Worm (Caenorhabditis elegans) whole organism, young adult: ENCODE measurements around the gene sulp-4.
A peak's percentile ranks its signal among the peaks of the same experiment; 100 is the strongest.

Experiments
- B0261.1 ChIP-seq: sonication (generic microtip); optimal IDR thresholded peaks from 2 replicates; lab custom pipeline; 2016; ENCODE audit warnings: mild to moderate bottlenecking, missing genetic modification characterization, moderate library complexity, missing compliant biosample characterization
- D2030.7 ChIP-seq: fragments of 200-800 bp; sonication (Bioruptor generic); IDR thresholded peaks from 2 replicates; pipeline ENCODE4 v1.3.6; 2022; ENCODE audit warnings: missing genetic modification reagents, missing genetic modification characterization, missing compliant biosample characterization
- F10E7.11 ChIP-seq: sonication (generic microtip); optimal IDR thresholded peaks from 2 replicates; lab custom pipeline; 2017; ENCODE audit warnings: mild to moderate bottlenecking, missing genetic modification characterization, moderate library complexity, missing compliant biosample characterization
- F22D6.2 ChIP-seq: sonication (generic microtip); optimal IDR thresholded peaks from 2 replicates; lab custom pipeline; 2016; ENCODE audit warnings: mild to moderate bottlenecking, missing genetic modification characterization, missing compliant biosample characterization
- T26A5.8 ChIP-seq: sonication (generic microtip); optimal IDR thresholded peaks from 2 replicates; lab custom pipeline; 2016; ENCODE audit warnings: missing genetic modification characterization, missing compliant biosample characterization
- aptf-2 ChIP-seq: fragments of 200-800 bp; sonication (Bioruptor generic); conservative IDR thresholded peaks from 2 replicates; pipeline ENCODE4 v1.3.6; 2022; ENCODE audit warnings: missing genetic modification reagents, missing genetic modification characterization, missing compliant biosample characterization
- aptf-3 ChIP-seq: fragments of 200-800 bp; sonication (Bioruptor generic); IDR thresholded peaks from 2 replicates; pipeline ENCODE4 v1.3.6; 2022; ENCODE audit warnings: missing genetic modification characterization, missing compliant biosample characterization
- cebp-1 ChIP-seq, 2 experiments: fragments of 200-800 bp in 1 of 2; sonication (Bioruptor generic) in 1 of 2; sonication (generic microtip) in 1 of 2; IDR thresholded peaks in 1 of 2; optimal IDR thresholded peaks in 1 of 2; 2 replicates each; pipeline versions ENCODE4 v1.3.6 to Lab custom; 2017 to 2022; ENCODE audit warnings: missing compliant biosample characterization in 2 of 2, missing genetic modification characterization in 2 of 2, mild to moderate bottlenecking in 1 of 2, missing genetic modification reagents in 1 of 2, moderate library complexity in 1 of 2
- ceh-91 ChIP-seq: fragments of 200-800 bp; sonication (Bioruptor generic); IDR thresholded peaks from 2 replicates; pipeline ENCODE4 v1.3.6; 2022; ENCODE audit warnings: missing genetic modification reagents, missing genetic modification characterization, missing compliant biosample characterization
- chd-7 ChIP-seq: sonication (generic microtip); optimal IDR thresholded peaks from 2 replicates; lab custom pipeline; 2016; ENCODE audit warnings: mild to moderate bottlenecking, missing genetic modification characterization, moderate library complexity, missing compliant biosample characterization
- egl-18 ChIP-seq: fragments of 200-800 bp; sonication (Bioruptor generic); IDR thresholded peaks from 2 replicates; pipeline ENCODE4 v1.3.6; 2022; ENCODE audit warnings: missing genetic modification reagents, missing genetic modification characterization, missing compliant biosample characterization
- ets-4 ChIP-seq: fragments of 200-800 bp; sonication (Bioruptor generic); optimal IDR thresholded peaks from 2 replicates; lab custom pipeline; 2018; ENCODE audit warnings: mild to moderate bottlenecking, missing genetic modification characterization, missing compliant biosample characterization
- fkh-3 ChIP-seq: sonication (generic microtip); optimal IDR thresholded peaks from 2 replicates; lab custom pipeline; 2016; ENCODE audit warnings: mild to moderate bottlenecking, missing genetic modification characterization, missing compliant biosample characterization
- hlh-12 ChIP-seq: sonication (generic microtip); optimal IDR thresholded peaks from 2 replicates; lab custom pipeline; 2016; ENCODE audit warnings: missing genetic modification characterization, missing compliant biosample characterization
- madf-6 ChIP-seq: fragments of 200-800 bp; sonication (Bioruptor generic); IDR thresholded peaks from 2 replicates; pipeline ENCODE4 v1.3.6; 2022; ENCODE audit warnings: missing genetic modification reagents, missing genetic modification characterization, missing compliant biosample characterization
- mel-28 ChIP-seq: sonication (generic microtip); optimal IDR thresholded peaks from 2 replicates; lab custom pipeline; 2016; ENCODE audit warnings: borderline replicate concordance, mild to moderate bottlenecking, missing genetic modification characterization, missing compliant biosample characterization
- mes-4 ChIP-seq: sonication (generic microtip); optimal IDR thresholded peaks from 2 replicates; lab custom pipeline; 2016; ENCODE audit warnings: missing genotype, missing genetic modification characterization, missing compliant biosample characterization
- nfya-1 ChIP-seq: sonication (generic microtip); optimal IDR thresholded peaks from 2 replicates; lab custom pipeline; 2017; ENCODE audit warnings: antibody characterized with exemption, missing compliant biosample characterization, missing genetic modification characterization, borderline replicate concordance; ENCODE audit not compliant: insufficient read depth
- nfya-2 ChIP-seq: fragments of 200-800 bp; sonication (Bioruptor generic); IDR thresholded peaks from 2 replicates; pipeline ENCODE4 v1.3.6; 2022; ENCODE audit warnings: missing genetic modification reagents, missing genetic modification characterization, missing compliant biosample characterization
- nhr-120 ChIP-seq: fragments of 200-800 bp; sonication (Bioruptor generic); IDR thresholded peaks from 2 replicates; pipeline ENCODE4 v1.3.6; 2022; ENCODE audit warnings: missing genetic modification characterization, missing compliant biosample characterization
- nhr-179 ChIP-seq: sonication (generic microtip); optimal IDR thresholded peaks from 2 replicates; lab custom pipeline; 2016; ENCODE audit warnings: mild to moderate bottlenecking, missing genetic modification characterization, missing compliant biosample characterization
- nhr-27 ChIP-seq: fragments of 200-800 bp; sonication (Bioruptor generic); optimal IDR thresholded peaks from 2 replicates; lab custom pipeline; 2018; ENCODE audit warnings: mild to moderate bottlenecking, missing genetic modification characterization, moderate library complexity, missing compliant biosample characterization
- nhr-80 ChIP-seq: sonication (generic microtip); optimal IDR thresholded peaks from 2 replicates; lab custom pipeline; 2016; ENCODE audit warnings: missing genetic modification characterization, missing compliant biosample characterization
- rpc-1 ChIP-seq, 2 experiments: fragments of 150-350 bp in 1 of 2; sonication (generic microtip) in 1 of 2; optimal IDR thresholded peaks; 2 replicates each; lab custom pipeline; 2014 to 2018; ENCODE audit warnings: missing biosample characterization in 1 of 2, missing genetic modification characterization in 1 of 2, missing genetic modification reagents in 1 of 2, missing genotype in 1 of 2
- sdz-38 ChIP-seq: sonication (generic microtip); optimal IDR thresholded peaks from 2 replicates; lab custom pipeline; 2016; ENCODE audit warnings: missing genotype, missing genetic modification characterization, missing compliant biosample characterization
- snpc-1.3 ChIP-seq: sonication (generic microtip); optimal IDR thresholded peaks from 2 replicates; lab custom pipeline; 2017; ENCODE audit warnings: missing genetic modification characterization, mild to moderate bottlenecking, missing compliant biosample characterization, antibody characterized with exemption, moderate library complexity, missing genotype, missing genetic modification reagents; ENCODE audit not compliant: insufficient read depth
- somi-1 ChIP-seq: fragments of 200-800 bp; sonication (Bioruptor generic); optimal IDR thresholded peaks from 2 replicates; lab custom pipeline; 2018; ENCODE audit warnings: mild to moderate bottlenecking, missing genetic modification characterization, missing compliant biosample characterization
- tbp1 ChIP-seq: fragments of 200-800 bp; sonication (Bioruptor generic); optimal IDR thresholded peaks from 2 replicates; lab custom pipeline; 2018; ENCODE audit warnings: mild to moderate bottlenecking, missing genetic modification characterization, missing compliant biosample characterization
- tlf-1 ChIP-seq: fragments of 200-800 bp; sonication (Bioruptor generic); optimal IDR thresholded peaks from 2 replicates; lab custom pipeline; 2018; ENCODE audit warnings: mild to moderate bottlenecking, missing genetic modification characterization, missing compliant biosample characterization
- ztf-18 ChIP-seq: sonication (generic microtip); optimal IDR thresholded peaks from 2 replicates; lab custom pipeline; 2016; ENCODE audit warnings: missing genotype, mild to moderate bottlenecking, missing genetic modification characterization, missing compliant biosample characterization
- ztf-22 ChIP-seq: fragments of 200-800 bp; sonication (Bioruptor generic); optimal IDR thresholded peaks from 2 replicates; lab custom pipeline; 2018; ENCODE audit warnings: mild to moderate bottlenecking, missing genetic modification characterization, moderate library complexity, missing compliant biosample characterization
- ztf-25 ChIP-seq: fragments of 200-800 bp; sonication (Bioruptor generic); IDR thresholded peaks from 2 replicates; pipeline ENCODE4 v1.3.6; 2022; ENCODE audit warnings: missing genetic modification reagents, missing genetic modification characterization, missing compliant biosample characterization

sulp-4 gene

DNA sequence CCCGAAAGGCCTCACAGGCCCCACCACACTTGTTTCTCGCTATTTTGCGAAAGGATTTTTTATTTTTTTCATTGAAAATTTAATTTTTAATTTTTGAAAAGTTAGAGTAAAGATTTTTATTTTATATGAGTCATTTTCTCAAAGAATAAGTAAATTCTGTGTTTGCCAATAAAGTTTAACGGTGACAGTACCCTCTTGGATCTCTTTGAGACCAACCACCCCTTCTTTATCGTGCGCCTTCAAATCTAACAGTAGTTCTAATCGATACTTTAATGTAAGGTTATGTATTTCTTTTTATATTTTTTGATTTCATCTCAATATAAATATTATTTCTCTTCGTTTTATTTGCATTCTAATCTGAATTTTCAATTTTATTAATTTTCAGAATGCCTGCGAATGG lies 29.7 kb upstream of the sulp-4 start, which contains the start of gene hmp-1 (continued):
- TF ChIP-seq snpc-1.3 (tag; lab: Kevin White, UChicago) (no peak), ztf-22 (GFP tag; lab: Kevin White, UChicago) (no peak), tlf-1 (GFP tag; lab: Kevin White, UChicago) (no peak)

DNA sequence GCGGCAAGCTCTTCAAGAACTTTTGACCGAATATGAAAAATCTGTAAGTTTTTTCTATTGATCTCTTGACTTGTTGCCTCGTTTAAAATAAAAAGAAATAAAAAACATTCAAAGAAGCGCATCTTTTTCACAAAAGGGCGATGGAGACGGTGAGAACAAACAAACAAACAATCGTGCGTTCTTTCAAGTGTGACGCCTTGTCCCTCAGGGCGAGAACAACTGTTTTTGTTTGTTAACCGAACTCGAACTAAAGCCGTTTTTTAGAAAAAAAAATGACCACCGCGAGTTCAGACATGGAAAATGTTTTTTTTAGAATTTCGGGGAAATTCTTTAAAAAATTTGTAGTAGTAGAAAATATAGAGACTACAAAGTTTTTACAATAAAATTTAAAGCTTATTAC lies 28.2 kb upstream of the sulp-4 start:
- TF ChIP-seq nhr-27 (tag; lab: Kevin White, UChicago) (no peak), sdz-38 (no peak)

DNA sequence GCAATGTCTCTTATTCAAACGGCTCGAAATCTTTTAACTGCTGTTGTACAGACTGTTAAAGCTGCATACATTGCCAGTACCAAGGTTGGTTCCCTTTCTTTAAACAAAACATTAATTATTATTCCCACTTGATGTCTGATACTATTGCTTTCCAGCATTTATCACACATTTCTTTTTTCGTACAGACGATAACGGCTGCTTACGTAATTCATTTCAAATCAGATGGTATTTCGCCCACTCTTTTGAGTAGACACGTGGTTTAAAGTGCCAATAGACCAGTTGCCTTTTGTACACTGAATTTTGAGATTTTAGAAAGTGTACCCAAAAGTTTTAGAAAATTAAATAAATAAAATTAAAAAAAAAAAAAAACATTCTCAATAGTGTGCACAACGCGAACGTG lies 25.8 kb upstream of the sulp-4 start:
- no peak for TF ChIP-seq D2030.7 (GFP tag; lab: Robert Waterston, UW)
- no peak for TF ChIP-seq B0261.1 (tag; lab: Kevin White, UChicago)
- TF ChIP-seq nhr-80 (tag; lab: Kevin White, UChicago): peak; percentile 56
- TF ChIP-seq hlh-12 (tag; lab: Kevin White, UChicago): no peak
- no peak for TF ChIP-seq cebp-1 (GFP tag; IDR thresholded peaks at IDR 0.05; lab: Robert Waterston, UW)
- TF ChIP-seq cebp-1 (tag; optimal IDR thresholded peaks at IDR 0.05; lab: Kevin White, UChicago): peak; percentile 39
- TF ChIP-seq, all 124 proteins: peak for 2

DNA sequence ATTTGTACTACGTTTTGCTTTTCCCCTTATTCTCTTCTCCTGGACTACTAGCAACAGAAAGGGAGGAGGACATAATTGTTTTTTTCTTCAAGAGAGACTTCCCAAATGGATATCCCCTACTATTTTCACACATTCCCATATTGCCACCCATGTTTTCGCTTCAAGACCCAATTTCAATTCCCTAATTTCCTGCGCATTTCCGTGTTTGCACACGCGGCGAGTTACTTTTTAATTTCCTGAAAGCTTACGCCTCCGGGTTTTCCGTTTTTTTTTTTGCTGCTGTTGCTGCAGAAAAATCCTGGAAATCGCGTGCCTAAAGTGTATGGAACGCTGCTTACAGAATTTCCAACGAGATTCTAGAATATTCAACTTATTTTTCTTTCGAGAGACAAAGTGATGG lies 22.9 kb upstream of the sulp-4 start:
- TF ChIP-seq mes-4 (tag; lab: Kevin White, UChicago): no peak
- no peak for TF ChIP-seq ceh-91 (GFP tag; lab: Robert Waterston, UW)
- TF ChIP-seq ztf-18 (tag; lab: Kevin White, UChicago): no peak
- TF ChIP-seq nfya-2 (GFP tag; lab: Robert Waterston, UW): no peak
- no peak for TF ChIP-seq ztf-25
- no peak for TF ChIP-seq nhr-179 (tag; lab: Kevin White, UChicago)
- no peak for TF ChIP-seq madf-6
- TF ChIP-seq nhr-120: no peak
- no peak for TF ChIP-seq chd-7 (tag; lab: Kevin White, UChicago)

DNA sequence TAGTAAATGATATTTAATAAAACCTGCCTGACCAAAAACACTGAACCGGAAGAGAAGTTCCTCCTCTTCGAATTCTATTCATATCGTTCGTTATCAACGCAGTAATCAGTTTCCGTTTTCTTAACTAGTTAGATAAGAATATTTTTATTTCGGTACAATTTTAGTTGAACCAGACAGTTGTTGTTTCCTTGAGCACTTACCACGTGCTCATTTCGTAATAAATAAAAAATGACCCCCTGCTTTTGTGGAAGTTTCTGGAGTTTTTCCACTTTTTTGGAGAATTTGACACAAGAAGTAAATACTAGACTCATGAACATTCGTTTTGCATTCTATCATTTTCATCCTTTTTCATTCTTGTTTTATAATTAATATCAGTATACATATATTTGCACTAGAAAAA lies 21.4 kb upstream of the sulp-4 start:
- TF ChIP-seq T26A5.8 (tag; lab: Kevin White, UChicago) (no peak), cebp-1 (GFP tag; IDR thresholded peaks at IDR 0.05; lab: Robert Waterston, UW) (no peak), cebp-1 (tag; optimal IDR thresholded peaks at IDR 0.05; lab: Kevin White, UChicago) (peak; percentile 76), nfya-1 (tag; lab: Kevin White, UChicago) (no peak), chd-7 (tag; lab: Kevin White, UChicago) (no peak), nhr-120 (no peak), F22D6.2 (no peak)

DNA sequence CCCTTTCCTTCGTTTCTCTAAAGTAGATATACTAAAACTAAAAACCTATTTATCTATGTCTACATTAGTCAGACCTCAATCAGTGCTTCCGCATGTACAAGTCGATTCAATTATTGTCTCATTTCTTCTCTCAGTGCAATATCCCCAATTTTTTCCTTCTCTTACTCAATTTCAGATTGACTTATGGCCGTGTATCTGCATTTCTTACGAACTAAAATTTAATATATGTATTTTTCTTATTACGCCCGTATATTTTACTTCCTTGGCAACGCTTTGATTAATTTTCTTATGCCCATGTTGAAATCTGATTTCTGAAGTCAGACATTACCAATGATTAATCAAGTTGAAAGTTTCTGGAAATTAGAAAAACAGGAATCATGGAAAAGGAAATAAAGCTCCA lies 20.3 kb upstream of the sulp-4 start:
- TF ChIP-seq mel-28 (tag; lab: Kevin White, UChicago) (no peak), fkh-3 (tag; lab: Kevin White, UChicago) (no peak), somi-1 (GFP tag; lab: Kevin White, UChicago) (no peak), rpc-1 (optimal IDR thresholded peaks at IDR 0.05; lab: Kevin White, UChicago) (no peak), rpc-1 (tag; optimal IDR thresholded peaks at IDR 0.05; lab: Kevin White, UChicago) (no peak), egl-18 (GFP tag; lab: Robert Waterston, UW) (no peak), tbp1 (no peak), ets-4 (GFP tag; lab: Kevin White, UChicago) (no peak), aptf-3 (GFP tag; lab: Robert Waterston, UW) (no peak), F10E7.11 (tag; lab: Kevin White, UChicago) (no peak), aptf-2 (GFP tag; lab: Robert Waterston, UW) (no peak)
